Worm (Caenorhabditis elegans) whole organism, L4 larva: ENCODE data around the gene nhr-93.

Experiments used
- attf-4 ChIP-seq: sonication (generic microtip); optimal IDR thresholded peaks from 3 replicates; lab custom pipeline; 2017; ENCODE audit warnings: missing biosample characterization, missing genetic modification characterization
- egl-43 ChIP-seq: fragments of 200-800 bp; sonication (Bioruptor generic); IDR thresholded peaks from 2 replicates; pipeline ENCODE4 v1.3.6; 2022; ENCODE audit warnings: missing genetic modification reagents, missing genetic modification characterization, missing compliant biosample characterization

DNA sequence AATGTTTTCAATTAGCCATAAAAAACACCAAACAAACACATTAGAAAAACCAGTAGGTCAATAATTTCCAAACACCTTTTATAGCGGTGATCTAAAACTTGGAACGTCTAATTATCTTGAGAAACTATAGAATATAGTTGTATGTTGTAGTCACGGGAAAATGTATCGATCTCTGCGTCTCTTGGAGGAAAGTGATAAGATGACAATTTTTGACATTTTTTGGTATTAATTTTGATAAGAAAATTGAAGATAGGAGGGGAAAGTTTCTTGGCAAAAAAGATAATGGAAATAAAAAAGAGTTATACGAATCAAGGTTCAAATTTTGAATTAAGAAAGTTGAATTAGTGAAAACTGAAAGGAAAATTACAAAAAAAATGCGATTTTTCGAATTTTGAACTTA is 32.5 kb downstream of the nhr-93 start:
- TF ChIP-seq egl-43 (GFP tag; lab: Robert Waterston, UW) (no peak), attf-4 (no peak)
